Worm (Caenorhabditis elegans) whole organism, young adult: Measurements from ENCODE around the gene F22E5.13.
"Not testable (repeated sequence)": the region's sequence is repeated elsewhere in the genome, so short reads cannot be mapped to it uniquely, and the experiment has no call there.

ENCODE experiments used
- B0019.2 ChIP-seq: fragments of 200-800 bp; sonication (Bioruptor generic); conservative IDR thresholded peaks from 2 replicates; pipeline ENCODE4 v1.3.6; 2022; ENCODE audit warnings: missing genetic modification reagents, missing genetic modification characterization, missing compliant biosample characterization
- C06A6.2 ChIP-seq: fragments of 200-800 bp; sonication (Bioruptor generic); conservative IDR thresholded peaks from 2 replicates; pipeline ENCODE4 v1.3.6; 2022; ENCODE audit warnings: missing genetic modification characterization, missing compliant biosample characterization
- F22D6.2 ChIP-seq: sonication (generic microtip); optimal IDR thresholded peaks from 2 replicates; lab custom pipeline; 2016; ENCODE audit warnings: mild to moderate bottlenecking, missing genetic modification characterization, missing compliant biosample characterization
- F23B12.7 ChIP-seq: sonication (generic microtip); optimal IDR thresholded peaks from 2 replicates; lab custom pipeline; 2017; ENCODE audit warnings: missing genetic modification characterization, mild to moderate bottlenecking, missing compliant biosample characterization, antibody characterized with exemption, moderate library complexity; ENCODE audit not compliant: insufficient read depth
- F33H1.4 ChIP-seq: fragments of 200-800 bp; sonication (Bioruptor generic); IDR thresholded peaks from 2 replicates; pipeline ENCODE4 v1.3.6; 2022; ENCODE audit warnings: missing genetic modification reagents, missing genetic modification characterization, missing compliant biosample characterization
- K12H6.12 ChIP-seq: fragments of 200-800 bp; sonication (Bioruptor generic); optimal IDR thresholded peaks from 2 replicates; lab custom pipeline; 2018; ENCODE audit warnings: mild to moderate bottlenecking, missing genetic modification characterization, missing compliant biosample characterization
- Y53G8AR.9 ChIP-seq: fragments of 200-800 bp; sonication (Bioruptor generic); conservative IDR thresholded peaks from 2 replicates; pipeline ENCODE4 v1.3.6; 2022; ENCODE audit warnings: missing genetic modification reagents, missing genetic modification characterization, missing compliant biosample characterization
- Y95B8A.8 ChIP-seq: fragments of 200-800 bp; sonication (Bioruptor generic); IDR thresholded peaks from 2 replicates; pipeline ENCODE4 v1.3.6; 2022; ENCODE audit warnings: missing genetic modification reagents, missing genetic modification characterization, missing compliant biosample characterization
- akir-1 ChIP-seq: fragments of 200-800 bp; sonication (Bioruptor generic); optimal IDR thresholded peaks from 2 replicates; lab custom pipeline; 2018; ENCODE audit warnings: mild to moderate bottlenecking, missing genetic modification characterization, moderate library complexity, missing compliant biosample characterization
- ama-1 ChIP-seq, 3 experiments: fragments of 150-350 bp in 1 of 3; sonication (generic microtip) in 2 of 3; optimal IDR thresholded peaks; 2 replicates each; lab custom pipeline; 2014 to 2018; ENCODE audit warnings: missing biosample characterization in 2 of 3, missing genetic modification characterization in 2 of 3, missing genetic modification reagents in 2 of 3
- aptf-2 ChIP-seq: fragments of 200-800 bp; sonication (Bioruptor generic); conservative IDR thresholded peaks from 2 replicates; pipeline ENCODE4 v1.3.6; 2022; ENCODE audit warnings: missing genetic modification reagents, missing genetic modification characterization, missing compliant biosample characterization
- atf-7 ChIP-seq: sonication (generic microtip); optimal IDR thresholded peaks from 2 replicates; lab custom pipeline; 2017; ENCODE audit warnings: mild to moderate bottlenecking, missing genetic modification characterization, missing compliant biosample characterization
- athp-1 ChIP-seq: sonication (generic microtip); optimal IDR thresholded peaks from 2 replicates; lab custom pipeline; 2017; ENCODE audit warnings: mild to moderate bottlenecking, missing genetic modification characterization, missing compliant biosample characterization
- attf-3 ChIP-seq: fragments of 200-800 bp; sonication (Bioruptor generic); conservative IDR thresholded peaks from 2 replicates; pipeline ENCODE4 v1.3.6; 2022; ENCODE audit warnings: missing genetic modification reagents, missing genetic modification characterization, missing compliant biosample characterization
- bed-2 ChIP-seq: fragments of 200-800 bp; sonication (Bioruptor generic); IDR thresholded peaks from 2 replicates; pipeline ENCODE4 v1.3.6; 2022; ENCODE audit warnings: missing genetic modification reagents, missing genetic modification characterization, missing compliant biosample characterization
- cebp-1 ChIP-seq, 2 experiments: fragments of 200-800 bp in 1 of 2; sonication (Bioruptor generic) in 1 of 2; sonication (generic microtip) in 1 of 2; IDR thresholded peaks in 1 of 2; optimal IDR thresholded peaks in 1 of 2; 2 replicates each; pipeline versions ENCODE4 v1.3.6 to Lab custom; 2017 to 2022; ENCODE audit warnings: missing compliant biosample characterization in 2 of 2, missing genetic modification characterization in 2 of 2, mild to moderate bottlenecking in 1 of 2, missing genetic modification reagents in 1 of 2, moderate library complexity in 1 of 2
- ceh-79 ChIP-seq: sonication (generic microtip); optimal IDR thresholded peaks from 2 replicates; lab custom pipeline; 2017; ENCODE audit warnings: mild to moderate bottlenecking, missing genetic modification characterization, missing compliant biosample characterization
- ceh-91 ChIP-seq: fragments of 200-800 bp; sonication (Bioruptor generic); IDR thresholded peaks from 2 replicates; pipeline ENCODE4 v1.3.6; 2022; ENCODE audit warnings: missing genetic modification reagents, missing genetic modification characterization, missing compliant biosample characterization
- dox-1 ChIP-seq: fragments of 200-800 bp; sonication (Bioruptor generic); IDR thresholded peaks from 2 replicates; pipeline ENCODE4 v1.3.6; 2022; ENCODE audit warnings: missing genetic modification reagents, missing genetic modification characterization, missing compliant biosample characterization
- egrh-3 ChIP-seq: fragments of 200-800 bp; sonication (Bioruptor generic); IDR thresholded peaks from 2 replicates; pipeline ENCODE4 v1.3.6; 2022; ENCODE audit warnings: missing genetic modification reagents, missing genetic modification characterization, missing compliant biosample characterization
- ets-4 ChIP-seq: fragments of 200-800 bp; sonication (Bioruptor generic); optimal IDR thresholded peaks from 2 replicates; lab custom pipeline; 2018; ENCODE audit warnings: mild to moderate bottlenecking, missing genetic modification characterization, missing compliant biosample characterization
- gei-17 ChIP-seq: fragments of 200-800 bp; sonication (Bioruptor generic); optimal IDR thresholded peaks from 2 replicates; lab custom pipeline; 2018; ENCODE audit warnings: mild to moderate bottlenecking, missing genetic modification characterization, missing compliant biosample characterization
- hlh-12 ChIP-seq: sonication (generic microtip); optimal IDR thresholded peaks from 2 replicates; lab custom pipeline; 2016; ENCODE audit warnings: missing genetic modification characterization, missing compliant biosample characterization
- hmg-1.2 ChIP-seq: fragments of 200-800 bp; sonication (Bioruptor generic); IDR thresholded peaks from 2 replicates; pipeline ENCODE4 v1.3.6; 2022; ENCODE audit warnings: missing genetic modification reagents, missing genetic modification characterization, missing compliant biosample characterization
- lag-1 ChIP-seq: fragments of 200-800 bp; sonication (Bioruptor generic); IDR thresholded peaks from 2 replicates; pipeline ENCODE4 v1.3.6; 2022; ENCODE audit warnings: missing genetic modification reagents, missing genetic modification characterization, missing compliant biosample characterization
- lsy-27 ChIP-seq: sonication (generic microtip); optimal IDR thresholded peaks from 2 replicates; lab custom pipeline; 2017; ENCODE audit warnings: missing genetic modification characterization, mild to moderate bottlenecking, missing compliant biosample characterization, antibody characterized with exemption, missing genotype, borderline replicate concordance; ENCODE audit not compliant: insufficient read depth
- madf-6 ChIP-seq: fragments of 200-800 bp; sonication (Bioruptor generic); IDR thresholded peaks from 2 replicates; pipeline ENCODE4 v1.3.6; 2022; ENCODE audit warnings: missing genetic modification reagents, missing genetic modification characterization, missing compliant biosample characterization
- pbrm-1 ChIP-seq: fragments of 200-800 bp; sonication (Bioruptor generic); IDR thresholded peaks from 2 replicates; pipeline ENCODE4 v1.3.6; 2022; ENCODE audit warnings: missing genetic modification reagents, missing genetic modification characterization, missing compliant biosample characterization
- pha-4 ChIP-seq: fragments of 150-350 bp; sonication (generic microtip); optimal IDR thresholded peaks from 2 replicates; lab custom pipeline; 2014; ENCODE audit warnings: missing biosample characterization, missing genetic modification reagents, missing genetic modification characterization
- snpc-1.3 ChIP-seq: sonication (generic microtip); optimal IDR thresholded peaks from 2 replicates; lab custom pipeline; 2017; ENCODE audit warnings: missing genetic modification characterization, mild to moderate bottlenecking, missing compliant biosample characterization, antibody characterized with exemption, moderate library complexity, missing genotype, missing genetic modification reagents; ENCODE audit not compliant: insufficient read depth
- zfh-2 ChIP-seq: fragments of 200-800 bp; sonication (Bioruptor generic); conservative IDR thresholded peaks from 2 replicates; pipeline ENCODE4 v1.3.6; 2022; ENCODE audit warnings: missing genetic modification reagents, missing genetic modification characterization, missing compliant biosample characterization
- zim-3 ChIP-seq: sonication (generic microtip); optimal IDR thresholded peaks from 2 replicates; lab custom pipeline; 2017; ENCODE audit warnings: mild to moderate bottlenecking, missing genetic modification characterization, moderate library complexity, missing compliant biosample characterization
- ztf-18 ChIP-seq: sonication (generic microtip); optimal IDR thresholded peaks from 2 replicates; lab custom pipeline; 2016; ENCODE audit warnings: missing genotype, mild to moderate bottlenecking, missing genetic modification characterization, missing compliant biosample characterization
- ztf-26 ChIP-seq: sonication (generic microtip); optimal IDR thresholded peaks from 2 replicates; lab custom pipeline; 2017; ENCODE audit warnings: missing genetic modification characterization, missing compliant biosample characterization

F22E5.13 gene

ce11 chrII:2656606-2657005, 7.2 kb upstream of the F22E5.13 start, which contains the start of gene sri-47:
Gene sri-47 (plus strand): TSS chrII:2656906.
- 0 out of 2 replicates have a peak, but pooled peaks have one; percentile 37 for TF ChIP-seq zfh-2 (GFP tag; lab: Robert Waterston, UW)
- no peak for TF ChIP-seq akir-1 (GFP tag; lab: Kevin White, UChicago)

- TF ChIP-seq lag-1 (GFP tag; lab: Robert Waterston, UW): no peak
- no peak for TF ChIP-seq F23B12.7 (tag; lab: Kevin White, UChicago)
- no peak for TF ChIP-seq egrh-3 (GFP tag; lab: Robert Waterston, UW)
- TF ChIP-seq bed-2 (GFP tag; lab: Robert Waterston, UW): no peak
- no peak for TF ChIP-seq Y95B8A.8 (GFP tag; lab: Robert Waterston, UW)
- 0 out of 2 replicates have a peak, but pooled peaks have one; percentile 16 for TF ChIP-seq C06A6.2 (GFP tag; lab: Robert Waterston, UW)
- TF ChIP-seq pbrm-1 (GFP tag; lab: Robert Waterston, UW): no peak
- TF ChIP-seq ceh-91: no peak
- peak; percentile 28; the same call in 1 of the 2 replicates for TF ChIP-seq hmg-1.2
- no peak for TF ChIP-seq snpc-1.3
- no peak for TF ChIP-seq aptf-2 (GFP tag; lab: Robert Waterston, UW)
- TF ChIP-seq attf-3 (GFP tag; lab: Robert Waterston, UW): no peak
- TF ChIP-seq atf-7 (tag; lab: Kevin White, UChicago): no peak
Observed at ce11 chrII:2649015-2649414, 424 bp downstream of the F22E5.13 start.

- TF ChIP-seq dox-1 (GFP tag; lab: Robert Waterston, UW); gei-17; ceh-79: not testable (repeated sequence)
Observed at ce11 chrII:2646756-2647155, 2.7 kb downstream of the F22E5.13 start, which contains the start of gene F22E5.12. Gene F22E5.12 (minus strand): TSS chrII:2646856.

- TF ChIP-seq hlh-12 (tag; lab: Kevin White, UChicago) (no peak), F33H1.4 (GFP tag; lab: Robert Waterston, UW) (no peak), K12H6.12 (tag; lab: Kevin White, UChicago) (no peak), madf-6 (GFP tag; lab: Robert Waterston, UW) (no peak), F22D6.2 (tag; lab: Kevin White, UChicago) (no peak), Y53G8AR.9 (GFP tag; lab: Robert Waterston, UW) (no peak), zim-3 (tag; lab: Kevin White, UChicago) (no peak), pha-4 (no peak), lsy-27 (tag; lab: Kevin White, UChicago) (no peak), ets-4 (no peak), B0019.2 (no peak), ztf-18 (tag; lab: Kevin White, UChicago) (no peak), ztf-26 (tag; lab: Kevin White, UChicago) (no peak), pbrm-1 (GFP tag; lab: Robert Waterston, UW) (no peak), cebp-1 (GFP tag; IDR thresholded peaks at IDR 0.05; lab: Robert Waterston, UW) (no peak), cebp-1 (tag; optimal IDR thresholded peaks at IDR 0.05; lab: Kevin White, UChicago) (no peak), ama-1 (optimal IDR thresholded peaks at IDR 0.05; lab: Kevin White, UChicago) (no peak), ama-1 (GFP tag; optimal IDR thresholded peaks at IDR 0.05; lab: Kevin White, UChicago) (no peak), athp-1 (tag; lab: Kevin White, UChicago) (no peak)
Observed at ce11 chrII:2644498-2644897, 4.9 kb downstream of the F22E5.13 start, which contains the start of gene F22E5.11. Gene F22E5.11 (minus strand): TSS chrII:2644598.
